Worm (Caenorhabditis elegans) whole organism, L4 larva: ENCODE measurements around the gene dyc-1.

Experiments
- D1046.2 ChIP-seq: fragments of 200-800 bp; sonication (Bioruptor generic); IDR thresholded peaks from 2 replicates; pipeline ENCODE4 v1.3.6; 2022; ENCODE audit warnings: missing genetic modification characterization, missing compliant biosample characterization
- F44E2.7 ChIP-seq: fragments of 200-800 bp; sonication (Bioruptor generic); IDR thresholded peaks from 2 replicates; pipeline ENCODE4 v2.1.2; 2022; ENCODE audit warnings: missing genetic modification characterization, missing compliant biosample characterization
- T20F7.1 ChIP-seq: fragments of 200-800 bp; sonication (Bioruptor generic); optimal IDR thresholded peaks from 2 replicates; lab custom pipeline; 2018; ENCODE audit warnings: mild to moderate bottlenecking, missing genetic modification characterization, missing compliant biosample characterization
- aha-1 ChIP-seq: fragments of 150-350 bp; peaks from one replicate; lab custom pipeline; 2014; ENCODE audit warnings: missing biosample characterization, missing genetic modification characterization
- aly-2 ChIP-seq: sonication (generic microtip); optimal IDR thresholded peaks from 2 replicates; lab custom pipeline; 2018; ENCODE audit warnings: missing biosample characterization, missing genetic modification characterization
- ceh-28 ChIP-seq: fragments of 150-350 bp; optimal IDR thresholded peaks from 2 replicates; lab custom pipeline; 2014; ENCODE audit warnings: missing biosample characterization, missing genetic modification reagents, missing genetic modification characterization
- ceh-32 ChIP-seq: sonication (generic microtip); optimal IDR thresholded peaks from 2 replicates; lab custom pipeline; 2016; ENCODE audit warnings: mild to moderate bottlenecking, missing genetic modification characterization, missing compliant biosample characterization; ENCODE audit not compliant: poor library complexity
- ceh-44 ChIP-seq: fragments of 200-800 bp; sonication (Bioruptor generic); IDR thresholded peaks from 2 replicates; pipeline ENCODE4 v1.3.6; 2022; ENCODE audit warnings: missing genetic modification reagents, missing genetic modification characterization, missing compliant biosample characterization
- ceh-62 ChIP-seq: sonication (generic microtip); optimal IDR thresholded peaks from 2 replicates; lab custom pipeline; 2017; ENCODE audit warnings: missing biosample characterization, missing genetic modification characterization
- daf-8 ChIP-seq: fragments of 200-800 bp; sonication (Bioruptor generic); IDR thresholded peaks from 2 replicates; pipeline ENCODE4 v1.3.6; 2022; ENCODE audit warnings: missing genetic modification characterization, missing compliant biosample characterization
- dmd-8 ChIP-seq: fragments of 200-800 bp; sonication (Bioruptor generic); IDR thresholded peaks from 2 replicates; pipeline ENCODE4 v1.3.6; 2022; ENCODE audit warnings: missing genetic modification characterization, missing compliant biosample characterization
- duxl-1 ChIP-seq: sonication (generic microtip); optimal IDR thresholded peaks from 2 replicates; lab custom pipeline; 2016; ENCODE audit warnings: mild to moderate bottlenecking, missing genetic modification characterization, moderate library complexity, missing compliant biosample characterization; ENCODE audit not compliant: poor library complexity
- hlh-30 ChIP-seq: sonication (generic microtip); optimal IDR thresholded peaks from 2 replicates; lab custom pipeline; 2017; ENCODE audit warnings: antibody characterized with exemption, mild to moderate bottlenecking, missing genetic modification characterization, missing compliant biosample characterization; ENCODE audit not compliant: insufficient read depth
- hmg-1.1 ChIP-seq: fragments of 200-800 bp; sonication (Bioruptor generic); IDR thresholded peaks from 2 replicates; pipeline ENCODE4 v1.3.6; 2022; ENCODE audit warnings: missing genetic modification reagents, missing genetic modification characterization, missing compliant biosample characterization
- lim-7 ChIP-seq: fragments of 200-800 bp; sonication (Bioruptor generic); IDR thresholded peaks from 2 replicates; pipeline ENCODE4 v1.3.6; 2022; ENCODE audit warnings: missing genetic modification characterization, missing compliant biosample characterization
- lir-3 ChIP-seq: sonication (generic microtip); optimal IDR thresholded peaks from 2 replicates; lab custom pipeline; 2016; ENCODE audit warnings: mild to moderate bottlenecking, missing genetic modification characterization, missing compliant biosample characterization
- mdl-1 ChIP-seq, 2 experiments: fragments of 150-350 bp in 1 of 2; sonication (generic microtip) in 1 of 2; optimal IDR thresholded peaks; 2 replicates each; lab custom pipeline; 2014 to 2017; ENCODE audit warnings: missing biosample characterization in 2 of 2, missing genetic modification characterization in 2 of 2
- mdt-29 ChIP-seq: fragments of 200-800 bp; sonication (Bioruptor generic); IDR thresholded peaks from 2 replicates; pipeline ENCODE4 v1.3.6; 2022; ENCODE audit warnings: missing genetic modification reagents, missing genetic modification characterization, missing compliant biosample characterization
- mes-2 ChIP-seq: sonication (generic microtip); optimal IDR thresholded peaks from 2 replicates; lab custom pipeline; 2016; ENCODE audit warnings: missing genotype, mild to moderate bottlenecking, missing genetic modification characterization, missing compliant biosample characterization; ENCODE audit not compliant: poor library complexity, severe bottlenecking
- mxl-2 ChIP-seq: fragments of 200-800 bp; sonication (Bioruptor generic); conservative IDR thresholded peaks from 2 replicates; pipeline ENCODE4 v1.3.6; 2022; ENCODE audit warnings: missing genetic modification reagents, missing genetic modification characterization, missing compliant biosample characterization
- mxl-3 ChIP-seq: fragments of 200-800 bp; sonication (Bioruptor generic); optimal IDR thresholded peaks from 2 replicates; lab custom pipeline; 2018; ENCODE audit warnings: mild to moderate bottlenecking, missing genetic modification characterization, missing compliant biosample characterization
- nhr-11 ChIP-seq: fragments of 150-350 bp; optimal IDR thresholded peaks from 2 replicates; lab custom pipeline; 2014; ENCODE audit warnings: missing biosample characterization, missing genetic modification characterization
- nhr-42 ChIP-seq: fragments of 200-800 bp; sonication (Bioruptor generic); IDR thresholded peaks from 2 replicates; pipeline ENCODE4 v1.3.6; 2022; ENCODE audit warnings: missing genetic modification characterization, missing compliant biosample characterization
- nhr-48 ChIP-seq: sonication (generic microtip); optimal IDR thresholded peaks from 2 replicates; lab custom pipeline; 2016; ENCODE audit warnings: mild to moderate bottlenecking, missing genetic modification characterization, missing compliant biosample characterization
- pha-4 ChIP-seq, 2 experiments: fragments of 150-350 bp in 1 of 2; fragments of 200-800 bp in 1 of 2; sonication (Bioruptor generic) in 1 of 2; IDR thresholded peaks in 1 of 2; optimal IDR thresholded peaks in 1 of 2; 2 replicates each; pipeline versions ENCODE4 v1.3.6 to Lab custom; 2014 to 2022; ENCODE audit warnings: missing genetic modification characterization in 2 of 2, missing genetic modification reagents in 2 of 2, missing biosample characterization in 1 of 2, missing compliant biosample characterization in 1 of 2
- pqm-1 ChIP-seq: sonication (generic microtip); optimal IDR thresholded peaks from 2 replicates; lab custom pipeline; 2017; ENCODE audit warnings: missing biosample characterization, missing genetic modification characterization
- set-16 ChIP-seq: fragments of 200-800 bp; sonication (Bioruptor generic); IDR thresholded peaks from 2 replicates; pipeline ENCODE4 v1.3.6; 2022; ENCODE audit warnings: missing genetic modification reagents, missing genetic modification characterization, missing compliant biosample characterization
- snpc-1.2 ChIP-seq: fragments of 200-800 bp; sonication (Bioruptor generic); IDR thresholded peaks from 2 replicates; pipeline ENCODE4 v1.3.6; 2022; ENCODE audit warnings: missing genetic modification reagents, missing genetic modification characterization, missing compliant biosample characterization
- snpc-4 ChIP-seq: fragments of 150-350 bp; optimal IDR thresholded peaks from 2 replicates; lab custom pipeline; 2014; ENCODE audit warnings: missing biosample characterization, missing genetic modification characterization
- spr-1 ChIP-seq: sonication (generic microtip); optimal IDR thresholded peaks from 2 replicates; lab custom pipeline; 2016; ENCODE audit warnings: mild to moderate bottlenecking, missing genetic modification characterization, missing compliant biosample characterization
- unc-130 ChIP-seq: sonication (generic microtip); optimal IDR thresholded peaks from 2 replicates; lab custom pipeline; 2016; ENCODE audit warnings: missing genetic modification reagents, missing genetic modification characterization, missing compliant biosample characterization
- unc-39 ChIP-seq: sonication (generic microtip); optimal IDR thresholded peaks from 2 replicates; lab custom pipeline; 2017; ENCODE audit warnings: missing biosample characterization, missing genetic modification characterization
- unc-62 ChIP-seq, 3 experiments: fragments of 150-350 bp in 1 of 3; sonication (generic microtip); optimal IDR thresholded peaks in 2 of 3; peaks in 1 of 3; 1 replicate in 1 of 3; 2 replicates in 2 of 3; lab custom pipeline; 2014 to 2017; ENCODE audit warnings: missing biosample characterization in 3 of 3, missing genetic modification characterization in 3 of 3, missing genetic modification reagents in 3 of 3, missing genotype in 1 of 3
- zip-2 ChIP-seq: fragments of 150-350 bp; optimal IDR thresholded peaks from 2 replicates; lab custom pipeline; 2014; ENCODE audit warnings: missing biosample characterization, missing genetic modification characterization
- ztf-11 ChIP-seq: fragments of 150-350 bp; optimal IDR thresholded peaks from 2 replicates; lab custom pipeline; 2014; ENCODE audit warnings: missing biosample characterization, missing genetic modification characterization
- ztf-7 ChIP-seq: fragments of 150-350 bp; optimal IDR thresholded peaks from 2 replicates; lab custom pipeline; 2014; ENCODE audit warnings: missing biosample characterization, missing genetic modification characterization

The dyc-1 gene

DNA sequence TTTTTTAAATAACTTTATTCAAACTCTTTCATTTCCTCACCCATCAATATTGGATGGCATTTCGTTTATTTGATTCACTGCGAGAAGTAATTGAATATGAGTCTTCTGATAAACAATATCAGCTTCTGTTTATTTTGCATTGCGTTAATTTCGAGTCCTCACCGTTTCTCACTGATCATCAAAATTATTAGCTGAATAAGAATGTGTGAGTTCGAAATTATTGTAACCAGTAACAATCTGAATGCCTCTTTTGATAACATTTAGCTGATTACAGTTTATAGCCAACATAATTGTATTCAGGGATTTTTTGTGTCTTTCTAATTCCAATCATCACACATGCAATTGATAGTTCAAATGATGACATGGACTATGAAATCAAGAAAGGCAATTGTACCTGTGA is 35.9 kb downstream of the dyc-1 start, which contains the start of gene F16B12.1:
Gene F16B12.1, plus strand, starts transcription at position 301 of the 400 bp plus-strand sequence.
- no peak for TF ChIP-seq ztf-11
- TF ChIP-seq set-16 (GFP tag; lab: Robert Waterston, UW): no peak
- no peak for TF ChIP-seq lim-7 (GFP tag; lab: Robert Waterston, UW)
- TF ChIP-seq daf-8 (GFP tag; lab: Robert Waterston, UW): no peak
- TF ChIP-seq duxl-1 (tag; lab: Kevin White, UChicago): no peak
- TF ChIP-seq mdl-1 (tag; optimal IDR thresholded peaks at IDR 0.05; lab: Kevin White, UChicago): no peak
- no peak for TF ChIP-seq mxl-3
- TF ChIP-seq zip-2 (tag; lab: Kevin White, UChicago): no peak
- no peak for TF ChIP-seq pqm-1 (tag; lab: Kevin White, UChicago)
- no peak for TF ChIP-seq spr-1 (tag; lab: Kevin White, UChicago)
- TF ChIP-seq F44E2.7 (GFP tag; lab: Robert Waterston, UW): no peak
- no peak for TF ChIP-seq ceh-28
- TF ChIP-seq unc-62 (GFP tag; optimal IDR thresholded peaks at IDR 0.05 in 1 of 2; lab: Kevin White, UChicago): no peak
- TF ChIP-seq unc-62 (tag; optimal IDR thresholded peaks at IDR 0.05; lab: Kevin White, UChicago): no peak
- TF ChIP-seq ceh-44: no peak
- TF ChIP-seq, all 104 proteins: peak for 0

- TF ChIP-seq mdl-1 (tag; optimal IDR thresholded peaks at IDR 0.05; lab: Kevin White, UChicago) (no peak), mxl-3 (no peak), pqm-1 (tag; lab: Kevin White, UChicago) (no peak), nhr-48 (tag; lab: Kevin White, UChicago) (no peak), nhr-11 (tag; lab: Kevin White, UChicago) (no peak), lir-3 (tag; lab: Kevin White, UChicago) (no peak), mxl-2 (no peak), hmg-1.1 (GFP tag; lab: Robert Waterston, UW) (no peak), snpc-1.2 (GFP tag; lab: Robert Waterston, UW) (no peak), mes-2 (tag; lab: Kevin White, UChicago) (no peak), pha-4 (GFP tag; IDR thresholded peaks at IDR 0.05; lab: Robert Waterston, UW) (no peak), pha-4 (tag; optimal IDR thresholded peaks at IDR 0.05; lab: Kevin White, UChicago) (no peak), unc-39 (tag; lab: Kevin White, UChicago) (no peak), spr-1 (tag; lab: Kevin White, UChicago) (no peak), T20F7.1 (GFP tag; lab: Kevin White, UChicago) (no peak), aly-2 (no peak), nhr-42 (GFP tag; lab: Robert Waterston, UW) (no peak)
Observed at ce11 chrX:14090089-14090488, 40.8 kb downstream of the dyc-1 start, which contains the start of gene dsl-4. TSS of gene dsl-4 (plus strand) at chrX:14090389.

DNA sequence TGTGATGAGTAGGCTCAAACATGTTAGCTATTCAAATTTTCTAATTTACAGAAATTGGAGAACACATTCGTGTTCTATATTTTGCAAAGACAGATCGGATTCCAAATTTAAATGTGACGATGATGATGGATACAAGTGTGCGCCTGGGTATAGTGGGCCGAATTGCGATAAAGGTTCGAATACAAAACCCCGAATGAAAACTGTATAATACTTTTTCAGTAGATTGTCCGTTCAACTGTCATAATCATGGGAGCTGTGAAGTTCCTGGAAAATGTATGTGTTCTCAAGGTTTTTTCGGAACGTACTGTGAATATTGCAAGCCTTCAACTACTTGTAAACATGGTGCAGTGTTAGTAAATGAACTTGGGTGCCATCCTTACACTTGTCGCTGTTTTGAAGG is 41.7 kb downstream of the dyc-1 start:
- TF ChIP-seq unc-62 (GFP tag; optimal IDR thresholded peaks at IDR 0.05 in 1 of 2; lab: Kevin White, UChicago) (peak in 1 of 2 experiments; percentile 84), unc-62 (tag; optimal IDR thresholded peaks at IDR 0.05; lab: Kevin White, UChicago) (no peak), D1046.2 (no peak)

- TF ChIP-seq snpc-4 (tag; lab: Kevin White, UChicago) (no peak), hmg-1.1 (GFP tag; lab: Robert Waterston, UW) (peak; percentile 53), aha-1 (tag; lab: Kevin White, UChicago) (peak; percentile 96), unc-130 (no peak), lir-3 (tag; lab: Kevin White, UChicago) (no peak), hlh-30 (peak; percentile 66), ztf-7 (tag; lab: Kevin White, UChicago) (no peak), dmd-8 (GFP tag; lab: Robert Waterston, UW) (peak; percentile 52; the same call in 1 of the 2 replicates), ceh-32 (no peak), ceh-62 (no peak), mdt-29 (GFP tag; lab: Robert Waterston, UW) (no peak)
- TF ChIP-seq, all 104 proteins: peak for 4
Observed at ce11 chrX:14098618-14099118, 49.3 kb downstream of the dyc-1 start, which contains the start of gene F16B12.4. TSS of gene F16B12.4 (minus strand) at chrX:14098668.
